Worm (Caenorhabditis elegans) whole organism, young adult: ENCODE data around the gene F01D5.1.

Experiments
- B0019.2 ChIP-seq: fragments of 200-800 bp; sonication (Bioruptor generic); conservative IDR thresholded peaks from 2 replicates; pipeline ENCODE4 v1.3.6; 2022; ENCODE audit warnings: missing genetic modification reagents, missing genetic modification characterization, missing compliant biosample characterization
- B0035.1 ChIP-seq: sonication (generic microtip); optimal IDR thresholded peaks from 2 replicates; lab custom pipeline; 2016; ENCODE audit warnings: missing genetic modification characterization, mild to moderate bottlenecking, missing compliant biosample characterization, missing genotype, missing genetic modification reagents
- F22D6.2 ChIP-seq: sonication (generic microtip); optimal IDR thresholded peaks from 2 replicates; lab custom pipeline; 2016; ENCODE audit warnings: mild to moderate bottlenecking, missing genetic modification characterization, missing compliant biosample characterization
- F37B4.10 ChIP-seq: fragments of 200-800 bp; sonication (Bioruptor generic); IDR thresholded peaks from 2 replicates; pipeline ENCODE4 v1.3.6; 2022; ENCODE audit warnings: missing genetic modification characterization, missing compliant biosample characterization
- F57A8.1 ChIP-seq: fragments of 200-800 bp; sonication (Bioruptor generic); optimal IDR thresholded peaks from 2 replicates; lab custom pipeline; 2018; ENCODE audit warnings: mild to moderate bottlenecking, missing genetic modification characterization, moderate library complexity, missing compliant biosample characterization
- K11D2.4 ChIP-seq: fragments of 200-800 bp; sonication (Bioruptor generic); IDR thresholded peaks from 2 replicates; pipeline ENCODE4 v1.3.6; 2022; ENCODE audit warnings: missing genetic modification reagents, missing genetic modification characterization, missing compliant biosample characterization
- T26A5.8 ChIP-seq: sonication (generic microtip); optimal IDR thresholded peaks from 2 replicates; lab custom pipeline; 2016; ENCODE audit warnings: missing genetic modification characterization, missing compliant biosample characterization
- Y53F4B.3 ChIP-seq: fragments of 200-800 bp; sonication (Bioruptor generic); IDR thresholded peaks from 2 replicates; pipeline ENCODE4 v1.3.6; 2022; ENCODE audit warnings: missing genetic modification reagents, missing genetic modification characterization, missing compliant biosample characterization
- Y53G8AR.9 ChIP-seq: fragments of 200-800 bp; sonication (Bioruptor generic); conservative IDR thresholded peaks from 2 replicates; pipeline ENCODE4 v1.3.6; 2022; ENCODE audit warnings: missing genetic modification reagents, missing genetic modification characterization, missing compliant biosample characterization
- Y79H2A.3 ChIP-seq: fragments of 200-800 bp; sonication (Bioruptor generic); conservative IDR thresholded peaks from 2 replicates; pipeline ENCODE4 v1.3.6; 2022; ENCODE audit warnings: missing genetic modification reagents, missing genetic modification characterization, missing compliant biosample characterization
- ZK185.1 ChIP-seq: sonication (generic microtip); optimal IDR thresholded peaks from 2 replicates; lab custom pipeline; 2016; ENCODE audit warnings: mild to moderate bottlenecking, missing genetic modification characterization, missing compliant biosample characterization; ENCODE audit not compliant: poor library complexity, severe bottlenecking
- aptf-3 ChIP-seq: fragments of 200-800 bp; sonication (Bioruptor generic); IDR thresholded peaks from 2 replicates; pipeline ENCODE4 v1.3.6; 2022; ENCODE audit warnings: missing genetic modification characterization, missing compliant biosample characterization
- attf-6 ChIP-seq: fragments of 200-800 bp; sonication (Bioruptor generic); IDR thresholded peaks from 2 replicates; pipeline ENCODE4 v1.3.6; 2022; ENCODE audit warnings: missing genetic modification reagents, missing genetic modification characterization, missing compliant biosample characterization
- bed-2 ChIP-seq: fragments of 200-800 bp; sonication (Bioruptor generic); IDR thresholded peaks from 2 replicates; pipeline ENCODE4 v1.3.6; 2022; ENCODE audit warnings: missing genetic modification reagents, missing genetic modification characterization, missing compliant biosample characterization
- cebp-1 ChIP-seq, 2 experiments: fragments of 200-800 bp in 1 of 2; sonication (Bioruptor generic) in 1 of 2; sonication (generic microtip) in 1 of 2; IDR thresholded peaks in 1 of 2; optimal IDR thresholded peaks in 1 of 2; 2 replicates each; pipeline versions ENCODE4 v1.3.6 to Lab custom; 2017 to 2022; ENCODE audit warnings: missing compliant biosample characterization in 2 of 2, missing genetic modification characterization in 2 of 2, mild to moderate bottlenecking in 1 of 2, missing genetic modification reagents in 1 of 2, moderate library complexity in 1 of 2
- ceh-100 ChIP-seq: fragments of 200-800 bp; sonication (Bioruptor generic); IDR thresholded peaks from 2 replicates; pipeline ENCODE4 v1.3.6; 2022; ENCODE audit warnings: missing genetic modification reagents, missing genetic modification characterization, missing compliant biosample characterization
- ceh-27 ChIP-seq: fragments of 200-800 bp; sonication (Bioruptor generic); optimal IDR thresholded peaks from 2 replicates; lab custom pipeline; 2018; ENCODE audit warnings: mild to moderate bottlenecking, missing genetic modification characterization, moderate library complexity, missing compliant biosample characterization
- chd-7 ChIP-seq: sonication (generic microtip); optimal IDR thresholded peaks from 2 replicates; lab custom pipeline; 2016; ENCODE audit warnings: mild to moderate bottlenecking, missing genetic modification characterization, moderate library complexity, missing compliant biosample characterization
- dox-1 ChIP-seq: fragments of 200-800 bp; sonication (Bioruptor generic); IDR thresholded peaks from 2 replicates; pipeline ENCODE4 v1.3.6; 2022; ENCODE audit warnings: missing genetic modification reagents, missing genetic modification characterization, missing compliant biosample characterization
- dpff-1 ChIP-seq: sonication (generic microtip); optimal IDR thresholded peaks from 2 replicates; lab custom pipeline; 2017; ENCODE audit warnings: mild to moderate bottlenecking, missing genetic modification characterization, missing compliant biosample characterization
- efl-1 ChIP-seq: fragments of 150-350 bp; optimal IDR thresholded peaks from 2 replicates; lab custom pipeline; 2014; ENCODE audit warnings: missing biosample characterization, missing genetic modification reagents, missing genetic modification characterization
- egl-44 ChIP-seq: fragments of 200-800 bp; sonication (Bioruptor generic); IDR thresholded peaks from 2 replicates; pipeline ENCODE4 v1.3.6; 2022; ENCODE audit warnings: missing genetic modification reagents, missing genetic modification characterization, missing compliant biosample characterization
- fkh-3 ChIP-seq: sonication (generic microtip); optimal IDR thresholded peaks from 2 replicates; lab custom pipeline; 2016; ENCODE audit warnings: mild to moderate bottlenecking, missing genetic modification characterization, missing compliant biosample characterization
- gei-17 ChIP-seq: fragments of 200-800 bp; sonication (Bioruptor generic); optimal IDR thresholded peaks from 2 replicates; lab custom pipeline; 2018; ENCODE audit warnings: mild to moderate bottlenecking, missing genetic modification characterization, missing compliant biosample characterization
- hlh-12 ChIP-seq: sonication (generic microtip); optimal IDR thresholded peaks from 2 replicates; lab custom pipeline; 2016; ENCODE audit warnings: missing genetic modification characterization, missing compliant biosample characterization
- hlh-26 ChIP-seq: fragments of 200-800 bp; sonication (Bioruptor generic); conservative IDR thresholded peaks from 2 replicates; pipeline ENCODE4 v1.3.6; 2022; ENCODE audit warnings: missing genetic modification reagents, missing genetic modification characterization, missing compliant biosample characterization
- hsf-1 ChIP-seq: fragments of 200-800 bp; sonication (Bioruptor generic); IDR thresholded peaks from 2 replicates; pipeline ENCODE4 v1.3.6; 2022; ENCODE audit warnings: missing genetic modification reagents, missing genetic modification characterization, missing compliant biosample characterization
- lin-54 ChIP-seq: fragments of 200-800 bp; sonication (Bioruptor generic); optimal IDR thresholded peaks from 2 replicates; lab custom pipeline; 2018; ENCODE audit warnings: mild to moderate bottlenecking, missing genetic modification characterization, missing compliant biosample characterization
- lsy-27 ChIP-seq: sonication (generic microtip); optimal IDR thresholded peaks from 2 replicates; lab custom pipeline; 2017; ENCODE audit warnings: missing genetic modification characterization, mild to moderate bottlenecking, missing compliant biosample characterization, antibody characterized with exemption, missing genotype, borderline replicate concordance; ENCODE audit not compliant: insufficient read depth
- madf-3 ChIP-seq: fragments of 200-800 bp; sonication (Bioruptor generic); IDR thresholded peaks from 2 replicates; pipeline ENCODE4 v1.3.6; 2022; ENCODE audit warnings: missing genetic modification reagents, missing genetic modification characterization, missing compliant biosample characterization
- mcd-1 ChIP-seq: fragments of 200-800 bp; sonication (Bioruptor generic); IDR thresholded peaks from 2 replicates; pipeline ENCODE4 v1.3.6; 2022; ENCODE audit warnings: missing genetic modification reagents, missing genetic modification characterization, missing compliant biosample characterization
- mel-28 ChIP-seq: sonication (generic microtip); optimal IDR thresholded peaks from 2 replicates; lab custom pipeline; 2016; ENCODE audit warnings: borderline replicate concordance, mild to moderate bottlenecking, missing genetic modification characterization, missing compliant biosample characterization
- nfyb-1 ChIP-seq: fragments of 200-800 bp; sonication (Bioruptor generic); IDR thresholded peaks from 2 replicates; pipeline ENCODE4 v1.3.6; 2022; ENCODE audit warnings: missing genetic modification reagents, missing genetic modification characterization, missing compliant biosample characterization
- nhr-80 ChIP-seq: sonication (generic microtip); optimal IDR thresholded peaks from 2 replicates; lab custom pipeline; 2016; ENCODE audit warnings: missing genetic modification characterization, missing compliant biosample characterization
- nhr-90 ChIP-seq: sonication (generic microtip); optimal IDR thresholded peaks from 2 replicates; lab custom pipeline; 2016; ENCODE audit warnings: missing genotype, mild to moderate bottlenecking, missing genetic modification characterization, missing compliant biosample characterization
- pbrm-1 ChIP-seq: fragments of 200-800 bp; sonication (Bioruptor generic); IDR thresholded peaks from 2 replicates; pipeline ENCODE4 v1.3.6; 2022; ENCODE audit warnings: missing genetic modification reagents, missing genetic modification characterization, missing compliant biosample characterization
- rec-8 ChIP-seq, 2 experiments: sonication (generic microtip); optimal IDR thresholded peaks; 2 replicates each; lab custom pipeline; 2016; ENCODE audit warnings: mild to moderate bottlenecking in 2 of 2, missing genetic modification characterization in 2 of 2, missing genetic modification reagents in 2 of 2, missing genotype in 2 of 2, missing biosample characterization in 1 of 2, missing compliant biosample characterization in 1 of 2, moderate library complexity in 1 of 2
- rpc-1 ChIP-seq, 2 experiments: fragments of 150-350 bp in 1 of 2; sonication (generic microtip) in 1 of 2; optimal IDR thresholded peaks; 2 replicates each; lab custom pipeline; 2014 to 2018; ENCODE audit warnings: missing biosample characterization in 1 of 2, missing genetic modification characterization in 1 of 2, missing genetic modification reagents in 1 of 2, missing genotype in 1 of 2
- sea-2 ChIP-seq: fragments of 200-800 bp; sonication (Bioruptor generic); IDR thresholded peaks from 2 replicates; pipeline ENCODE4 v1.3.6; 2022; ENCODE audit warnings: missing genetic modification characterization, missing compliant biosample characterization
- snpc-1.3 ChIP-seq: sonication (generic microtip); optimal IDR thresholded peaks from 2 replicates; lab custom pipeline; 2017; ENCODE audit warnings: missing genetic modification characterization, mild to moderate bottlenecking, missing compliant biosample characterization, antibody characterized with exemption, moderate library complexity, missing genotype, missing genetic modification reagents; ENCODE audit not compliant: insufficient read depth
- tbp1 ChIP-seq: fragments of 200-800 bp; sonication (Bioruptor generic); optimal IDR thresholded peaks from 2 replicates; lab custom pipeline; 2018; ENCODE audit warnings: mild to moderate bottlenecking, missing genetic modification characterization, missing compliant biosample characterization
- zfh-2 ChIP-seq: fragments of 200-800 bp; sonication (Bioruptor generic); conservative IDR thresholded peaks from 2 replicates; pipeline ENCODE4 v1.3.6; 2022; ENCODE audit warnings: missing genetic modification reagents, missing genetic modification characterization, missing compliant biosample characterization
- ztf-25 ChIP-seq: fragments of 200-800 bp; sonication (Bioruptor generic); IDR thresholded peaks from 2 replicates; pipeline ENCODE4 v1.3.6; 2022; ENCODE audit warnings: missing genetic modification reagents, missing genetic modification characterization, missing compliant biosample characterization
- ztf-28 ChIP-seq: fragments of 200-800 bp; sonication (Bioruptor generic); IDR thresholded peaks from 2 replicates; pipeline ENCODE4 v1.3.6; 2022; ENCODE audit warnings: missing genetic modification reagents, missing genetic modification characterization, missing compliant biosample characterization
- ztf-6 ChIP-seq: fragments of 200-800 bp; sonication (Bioruptor generic); IDR thresholded peaks from 2 replicates; pipeline ENCODE4 v1.3.6; 2022; ENCODE audit warnings: missing genetic modification reagents, missing genetic modification characterization, missing compliant biosample characterization

The F01D5.1 gene

ce11 chrII:14034559-14034958, 37.2 kb upstream of the F01D5.1 start (continued):
- TF ChIP-seq F22D6.2 (tag; lab: Kevin White, UChicago), result no peak

ce11 chrII:14032705-14033104, 35.3 kb upstream of the F01D5.1 start:
- TF ChIP-seq gei-17 (GFP tag; lab: Kevin White, UChicago), result no peak
- TF ChIP-seq ztf-25 (GFP tag; lab: Robert Waterston, UW), result no peak
- TF ChIP-seq tbp1, result no peak
- TF ChIP-seq nhr-80 (tag; lab: Kevin White, UChicago), result no peak
- peak; percentile 66 for TF ChIP-seq K11D2.4 (GFP tag; lab: Robert Waterston, UW)
- TF ChIP-seq egl-44 (GFP tag; lab: Robert Waterston, UW), result no peak
- no peak for TF ChIP-seq Y53F4B.3 (GFP tag; lab: Robert Waterston, UW)
- TF ChIP-seq ztf-28 (GFP tag; lab: Robert Waterston, UW), result no peak
- no peak for TF ChIP-seq mel-28 (tag; lab: Kevin White, UChicago)
- TF ChIP-seq ceh-27 (GFP tag; lab: Kevin White, UChicago), result no peak
- TF ChIP-seq ztf-6 (GFP tag; lab: Robert Waterston, UW), result no peak
- TF ChIP-seq chd-7, result peak; percentile 3
- TF ChIP-seq B0035.1, result no peak
- TF ChIP-seq B0019.2 (GFP tag; lab: Robert Waterston, UW), result no peak
- no peak for TF ChIP-seq fkh-3 (tag; lab: Kevin White, UChicago)
- no peak for TF ChIP-seq F57A8.1 (GFP tag; lab: Kevin White, UChicago)
- TF ChIP-seq ZK185.1 (tag; lab: Kevin White, UChicago), result no peak
- no peak for TF ChIP-seq F37B4.10 (GFP tag; lab: Robert Waterston, UW)
- no peak; the same call in 1 of the 2 replicates for TF ChIP-seq zfh-2 (GFP tag; lab: Robert Waterston, UW)
- TF ChIP-seq nfyb-1 (GFP tag; lab: Robert Waterston, UW), result peak; percentile 72; the same call in 1 of the 2 replicates
- no peak for TF ChIP-seq hlh-26 (GFP tag; lab: Robert Waterston, UW)
- no peak for TF ChIP-seq snpc-1.3 (tag; lab: Kevin White, UChicago)
- no peak for TF ChIP-seq Y79H2A.3
- TF ChIP-seq madf-3 (GFP tag; lab: Robert Waterston, UW), result no peak
- no peak for TF ChIP-seq efl-1 (GFP tag; lab: Kevin White, UChicago)
- no peak for TF ChIP-seq rpc-1 (optimal IDR thresholded peaks at IDR 0.05; lab: Kevin White, UChicago)
- no peak for TF ChIP-seq rpc-1 (tag; optimal IDR thresholded peaks at IDR 0.05; lab: Kevin White, UChicago)
- no peak for TF ChIP-seq pbrm-1 (GFP tag; lab: Robert Waterston, UW)
- peak; percentile 32; the same call in 1 of the 2 replicates for TF ChIP-seq mcd-1
- peak; percentile 46; the same call in 1 of the 2 replicates for TF ChIP-seq ceh-100 (GFP tag; lab: Robert Waterston, UW)
- TF ChIP-seq T26A5.8 (tag; lab: Kevin White, UChicago), result no peak
- no peak for TF ChIP-seq lin-54 (GFP tag; lab: Kevin White, UChicago)
- TF ChIP-seq aptf-3, result peak; percentile 49; the same call in 1 of the 2 replicates
- TF ChIP-seq bed-2 (GFP tag; lab: Robert Waterston, UW), result no peak
- no peak for TF ChIP-seq sea-2 (GFP tag; lab: Robert Waterston, UW)
- TF ChIP-seq cebp-1 (GFP tag; IDR thresholded peaks at IDR 0.05; lab: Robert Waterston, UW), result no peak
- peak; percentile 47 for TF ChIP-seq cebp-1 (tag; optimal IDR thresholded peaks at IDR 0.05; lab: Kevin White, UChicago)
- no peak for TF ChIP-seq nhr-90 (tag; lab: Kevin White, UChicago)
- TF ChIP-seq dpff-1 (tag; lab: Kevin White, UChicago), result no peak
- TF ChIP-seq hsf-1 (GFP tag; lab: Robert Waterston, UW), result no peak
- no peak for TF ChIP-seq attf-6 (GFP tag; lab: Robert Waterston, UW)
- no peak; the same call in 1 of the 2 replicates for TF ChIP-seq Y53G8AR.9 (GFP tag; lab: Robert Waterston, UW)
- no peak for TF ChIP-seq hlh-12 (tag; lab: Kevin White, UChicago)
- no peak for TF ChIP-seq dox-1
- TF ChIP-seq lsy-27, result no peak
- no peak for TF ChIP-seq rec-8 (tag; optimal IDR thresholded peaks at IDR 0.05; lab: Kevin White, UChicago)
